Worm (Caenorhabditis elegans) whole organism, midembryonic: Measurements from ENCODE around the gene oac-55.

Experiments used
- T22C8.4 ChIP-seq: fragments of 200-800 bp; sonication (Bioruptor generic); IDR thresholded peaks from 2 replicates; pipeline ENCODE4 v1.3.6; 2022; ENCODE audit warnings: missing genetic modification characterization, missing compliant biosample characterization
- cog-1 ChIP-seq: sonication (generic microtip); optimal IDR thresholded peaks from 2 replicates; lab custom pipeline; 2016; ENCODE audit warnings: missing genetic modification characterization, missing compliant biosample characterization
- flt-1 ChIP-seq: fragments of 200-800 bp; sonication (Bioruptor generic); IDR thresholded peaks from 2 replicates; pipeline ENCODE4 v1.3.6; 2022; ENCODE audit warnings: missing genetic modification characterization, missing compliant biosample characterization
- klf-2 ChIP-seq: fragments of 200-800 bp; sonication (Bioruptor generic); conservative IDR thresholded peaks from 2 replicates; pipeline ENCODE4 v1.3.6; 2022; ENCODE audit warnings: missing genetic modification reagents, missing genetic modification characterization, missing compliant biosample characterization
- med-1 ChIP-seq: sonication (generic microtip); optimal IDR thresholded peaks from 2 replicates; lab custom pipeline; 2017; ENCODE audit warnings: missing genetic modification characterization, mild to moderate bottlenecking, missing compliant biosample characterization, antibody characterized with exemption, missing genetic modification reagents; ENCODE audit not compliant: insufficient read depth
- ref-1 ChIP-seq: fragments of 200-800 bp; sonication (Bioruptor generic); conservative IDR thresholded peaks from 2 replicates; pipeline ENCODE4 v1.3.6; 2022; ENCODE audit warnings: missing genetic modification reagents, missing genetic modification characterization, missing compliant biosample characterization
- tab-1 ChIP-seq: fragments of 200-800 bp; sonication (Bioruptor generic); IDR thresholded peaks from 2 replicates; pipeline ENCODE4 v1.3.6; 2022; ENCODE audit warnings: missing genetic modification characterization, missing compliant biosample characterization
- ztf-23 ChIP-seq: fragments of 200-800 bp; sonication (Bioruptor generic); IDR thresholded peaks from 2 replicates; pipeline ENCODE4 v1.3.6; 2022; ENCODE audit warnings: missing genetic modification reagents, missing genetic modification characterization, missing compliant biosample characterization
- ztf-29 ChIP-seq: fragments of 200-800 bp; sonication (Bioruptor generic); IDR thresholded peaks from 2 replicates; pipeline ENCODE4 v1.3.6; 2022; ENCODE audit warnings: missing genetic modification reagents, missing genetic modification characterization, missing compliant biosample characterization

Gene oac-55

DNA sequence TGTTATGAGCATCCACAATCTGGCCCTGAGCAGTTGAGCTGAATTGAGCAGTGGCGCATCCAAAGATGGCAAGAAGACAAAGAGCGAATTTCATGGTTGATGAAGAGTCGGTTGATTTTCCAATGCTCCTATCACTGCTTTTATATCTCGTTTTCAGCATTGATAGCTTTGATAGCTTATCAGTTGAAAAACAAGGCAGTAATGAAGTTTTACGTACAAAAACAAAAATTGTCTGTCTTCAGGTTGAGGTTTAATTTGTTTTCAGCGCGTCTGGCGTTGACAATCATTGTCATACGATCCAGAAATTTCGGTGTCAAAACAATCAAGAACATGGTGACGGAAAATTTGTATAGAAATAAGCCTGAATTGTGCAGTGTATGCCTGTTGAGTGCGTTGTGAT is 50.6 kb downstream of the oac-55 start, which contains the start of gene scl-13:
TSS of gene scl-13 (minus strand) at position 101 of the 400 bp plus-strand sequence.
- no peak for TF ChIP-seq med-1 (GFP tag; lab: Kevin White, UChicago)
- TF ChIP-seq ztf-29 (GFP tag; lab: Robert Waterston, UW) = no peak
- no peak for TF ChIP-seq ztf-23 (GFP tag; lab: Robert Waterston, UW)
- no peak for TF ChIP-seq T22C8.4 (GFP tag; lab: Robert Waterston, UW)
- no peak for TF ChIP-seq cog-1
- TF ChIP-seq flt-1 = no peak
- no peak for TF ChIP-seq tab-1 (GFP tag; lab: Robert Waterston, UW)
- no peak for TF ChIP-seq klf-2 (GFP tag; lab: Robert Waterston, UW)
- TF ChIP-seq ref-1 (GFP tag; lab: Robert Waterston, UW) = no peak

- TF ChIP-seq tab-1 (GFP tag; lab: Robert Waterston, UW) (no peak), med-1 (GFP tag; lab: Kevin White, UChicago) (no peak), T22C8.4 (GFP tag; lab: Robert Waterston, UW) (no peak), ztf-29 (GFP tag; lab: Robert Waterston, UW) (no peak)
These were observed 51.4 kb downstream of the oac-55 start, which contains the start of gene scl-12 for ce11 chrV:3812291-3812690. Gene scl-12 (plus strand): TSS chrV:3812591.

- TF ChIP-seq flt-1 (no peak), med-1 (GFP tag; lab: Kevin White, UChicago) (no peak), ztf-29 (GFP tag; lab: Robert Waterston, UW) (no peak), T22C8.4 (GFP tag; lab: Robert Waterston, UW) (no peak), cog-1 (no peak), klf-2 (GFP tag; lab: Robert Waterston, UW) (no peak), tab-1 (GFP tag; lab: Robert Waterston, UW) (no peak), ref-1 (GFP tag; lab: Robert Waterston, UW) (no peak), ztf-23 (GFP tag; lab: Robert Waterston, UW) (no peak)
These were observed 53.1 kb downstream of the oac-55 start for ce11 chrV:3814009-3814408.

DNA sequence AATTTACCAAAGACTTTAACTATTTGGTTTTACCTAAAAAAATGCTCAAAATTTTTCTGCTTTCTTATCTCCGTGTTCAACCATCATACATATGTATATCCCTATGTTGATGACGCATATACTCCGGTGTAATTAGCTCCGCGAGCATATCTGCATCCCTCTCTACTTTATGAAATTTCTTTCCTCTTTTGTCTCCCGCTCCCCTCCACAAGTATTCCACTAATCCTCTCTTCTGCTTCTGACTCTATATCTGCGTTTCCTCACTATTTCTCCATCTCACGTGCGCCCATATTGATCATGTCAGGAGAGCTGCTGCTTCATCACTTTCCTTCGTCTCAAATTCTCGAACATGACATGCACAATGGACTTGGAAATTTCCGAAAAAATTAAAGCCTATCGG is 54.0 kb downstream of the oac-55 start, which contains the start of gene H10D18.1:
TSS of gene H10D18.1 (plus strand) at position 277 of the 400 bp plus-strand sequence.
- TF ChIP-seq ref-1 (GFP tag; lab: Robert Waterston, UW) = no peak
- no peak for TF ChIP-seq flt-1
- no peak for TF ChIP-seq T22C8.4 (GFP tag; lab: Robert Waterston, UW)
- no peak for TF ChIP-seq ztf-23 (GFP tag; lab: Robert Waterston, UW)
- no peak for TF ChIP-seq klf-2 (GFP tag; lab: Robert Waterston, UW)
- TF ChIP-seq cog-1 = no peak
- TF ChIP-seq ztf-29 (GFP tag; lab: Robert Waterston, UW) = no peak
- TF ChIP-seq tab-1 (GFP tag; lab: Robert Waterston, UW) = no peak
- TF ChIP-seq med-1 (GFP tag; lab: Kevin White, UChicago) = no peak
